Worm (Caenorhabditis elegans): ENCODE data around the gene K02E11.4.
A peak's percentile ranks its signal among the peaks of the same experiment; 100 is the strongest.

The K02E11.4 gene

DNA sequence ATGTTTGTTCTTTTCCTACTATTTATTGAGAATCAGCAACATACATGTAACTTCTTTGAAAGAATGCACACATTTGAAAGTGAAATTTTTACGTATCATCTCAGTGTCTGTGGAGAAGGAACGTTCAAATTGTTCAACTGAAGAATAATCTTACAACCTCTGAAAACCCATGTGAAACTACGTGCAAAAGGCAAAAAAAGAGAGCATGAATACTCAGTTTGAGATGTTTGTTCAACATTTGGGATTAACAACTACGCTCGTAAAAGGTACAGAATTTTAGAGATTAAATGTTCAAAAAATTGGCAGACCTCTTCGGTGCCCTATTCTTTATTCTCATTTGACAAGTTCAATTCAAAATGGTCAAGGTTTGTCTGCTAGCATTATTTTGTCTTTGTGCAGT lies 4.1 kb upstream of the K02E11.4 start, which contains the start of gene K02E11.5:
Gene K02E11.5 (plus strand): TSS at position 301 of the 400 bp plus-strand sequence.
- TF ChIP-seq lin-11 (tag; optimal IDR thresholded peaks at IDR 0.05): no peak
- no peak for TF ChIP-seq zag-1 (tag; optimal IDR thresholded peaks at IDR 0.05)
- no peak for TF ChIP-seq peb-1 (tag; optimal IDR thresholded peaks at IDR 0.05)
- TF ChIP-seq ztf-1 (GFP tag; conservative IDR thresholded peaks at IDR 0.05): no peak
- no peak for TF ChIP-seq dmd-4 (tag; optimal IDR thresholded peaks at IDR 0.05)
- no peak for TF ChIP-seq nhr-129 (tag; optimal IDR thresholded peaks at IDR 0.05)
- no peak for TF ChIP-seq nhr-237 (tag; optimal IDR thresholded peaks at IDR 0.05)
- TF ChIP-seq lsy-2 (tag; optimal IDR thresholded peaks at IDR 0.05): no peak
- TF ChIP-seq mab-5 (tag; optimal IDR thresholded peaks at IDR 0.05): no peak
- TF ChIP-seq nhr-10 (tag; optimal IDR thresholded peaks at IDR 0.05): no peak
- no peak for TF ChIP-seq Y55F3AM.14 (GFP tag; optimal IDR thresholded peaks at IDR 0.05)

DNA sequence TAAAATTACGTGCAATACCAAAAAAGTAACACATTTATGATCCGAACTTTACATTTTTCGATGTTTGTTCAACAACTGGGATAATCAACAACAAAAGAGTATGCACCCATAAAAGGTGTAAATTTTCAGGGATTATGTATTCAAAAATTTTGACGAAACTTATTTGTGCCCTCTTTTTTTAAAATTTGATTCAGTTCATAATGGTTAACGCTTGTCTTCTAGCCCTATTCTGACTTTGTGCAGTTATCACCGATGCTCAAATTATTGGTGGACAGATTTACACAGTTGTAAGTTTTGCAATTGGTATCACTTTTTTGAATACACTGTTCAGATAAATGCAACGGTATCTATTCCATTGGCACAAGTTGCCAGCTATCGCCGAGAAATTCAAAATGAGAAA lies 729 bp upstream of the K02E11.4 start, which contains the start of gene K02E11.6:
Gene K02E11.6 (plus strand): TSS at position 149 of the 400 bp plus-strand sequence.
- TF ChIP-seq nhr-77 (tag; optimal IDR thresholded peaks at IDR 0.05) (no peak), crh-2 (tag; optimal IDR thresholded peaks at IDR 0.05) (no peak), mdl-1 (tag; optimal IDR thresholded peaks at IDR 0.05) (no peak), lin-11 (tag; optimal IDR thresholded peaks at IDR 0.05) (no peak), lsy-2 (tag; optimal IDR thresholded peaks at IDR 0.05) (no peak), snpc-4 (tag; optimal IDR thresholded peaks at IDR 0.05) (no peak), aly-2 (tag; optimal IDR thresholded peaks at IDR 0.05) (no peak)

DNA sequence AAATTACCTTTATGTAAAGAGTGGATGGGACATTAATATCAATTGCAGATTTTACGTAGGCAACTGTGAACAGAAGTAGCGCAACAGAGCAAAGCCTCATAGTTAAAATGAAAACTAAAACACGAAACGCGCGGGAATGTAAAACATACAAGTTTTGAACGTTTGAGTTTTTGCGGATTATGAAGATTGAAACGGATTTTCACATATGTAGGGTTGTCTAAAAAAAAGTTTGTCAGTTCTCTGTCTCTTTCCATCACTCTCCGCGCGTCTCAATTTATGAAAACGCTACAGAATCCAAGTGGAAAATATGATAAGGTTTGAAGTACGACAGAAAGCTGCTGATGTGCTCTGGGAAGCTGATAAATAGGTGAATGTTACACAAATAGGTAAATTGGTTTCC lies 1.2 kb downstream of the K02E11.4 start, which contains the start of gene K02E11.3:
Gene K02E11.3 (minus strand): TSS at position 101 of the 400 bp plus-strand sequence.
- TF ChIP-seq nhr-12 (tag; optimal IDR thresholded peaks at IDR 0.05) (no peak), unc-39 (tag; optimal IDR thresholded peaks at IDR 0.05) (no peak)

DNA sequence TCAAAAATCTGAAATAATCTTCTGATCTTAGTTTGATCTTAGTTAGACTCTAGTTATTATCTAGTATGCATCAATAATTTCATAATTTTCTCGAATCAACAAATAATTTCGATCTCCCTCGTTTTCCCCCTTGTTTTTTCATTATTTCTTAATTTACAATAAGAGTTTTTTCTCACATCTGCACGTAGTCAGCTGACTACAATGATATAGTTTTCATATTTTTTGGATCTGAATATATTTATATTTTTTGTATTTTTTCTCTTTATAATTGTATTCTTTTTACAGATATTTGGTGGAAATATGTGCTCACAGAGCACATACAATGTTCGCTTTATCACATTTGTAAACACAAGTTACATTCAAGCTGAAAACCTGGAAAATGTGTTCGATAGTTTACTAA lies 4.0 kb downstream of the K02E11.4 start, which contains the start of gene sre-7:
Gene sre-7 (plus strand): TSS at position 301 of the 400 bp plus-strand sequence.
- TF ChIP-seq mbf-1 (tag; optimal IDR thresholded peaks at IDR 0.05) (no peak), nhr-12 (tag; optimal IDR thresholded peaks at IDR 0.05) (no peak), nhr-10 (tag; optimal IDR thresholded peaks at IDR 0.05) (no peak), ceh-16 (tag; optimal IDR thresholded peaks at IDR 0.05) (no peak), lin-13 (GFP tag; optimal IDR thresholded peaks at IDR 0.05) (no peak), nhr-11 (tag; optimal IDR thresholded peaks at IDR 0.05) (no peak), blmp-1 (tag; optimal IDR thresholded peaks at IDR 0.05; ENCODE audit: insufficient read depth) (no peak), lin-39 (tag; optimal IDR thresholded peaks at IDR 0.05) (no peak), nhr-77 (tag; optimal IDR thresholded peaks at IDR 0.05) (no peak), nhr-237 (tag; optimal IDR thresholded peaks at IDR 0.05) (no peak), nhr-129 (tag; optimal IDR thresholded peaks at IDR 0.05) (no peak), zag-1 (tag; optimal IDR thresholded peaks at IDR 0.05) (no peak), lsy-2 (tag; optimal IDR thresholded peaks at IDR 0.05) (no peak), ZK546.5 (tag; optimal IDR thresholded peaks at IDR 0.05) (no peak), unc-39 (tag; optimal IDR thresholded peaks at IDR 0.05) (no peak), ztf-11 (tag; optimal IDR thresholded peaks at IDR 0.05) (no peak), peb-1 (tag; optimal IDR thresholded peaks at IDR 0.05) (no peak), fos-1 (tag; optimal IDR thresholded peaks at IDR 0.05) (no peak), unc-55 (GFP tag; optimal IDR thresholded peaks at IDR 0.05) (no peak)

DNA sequence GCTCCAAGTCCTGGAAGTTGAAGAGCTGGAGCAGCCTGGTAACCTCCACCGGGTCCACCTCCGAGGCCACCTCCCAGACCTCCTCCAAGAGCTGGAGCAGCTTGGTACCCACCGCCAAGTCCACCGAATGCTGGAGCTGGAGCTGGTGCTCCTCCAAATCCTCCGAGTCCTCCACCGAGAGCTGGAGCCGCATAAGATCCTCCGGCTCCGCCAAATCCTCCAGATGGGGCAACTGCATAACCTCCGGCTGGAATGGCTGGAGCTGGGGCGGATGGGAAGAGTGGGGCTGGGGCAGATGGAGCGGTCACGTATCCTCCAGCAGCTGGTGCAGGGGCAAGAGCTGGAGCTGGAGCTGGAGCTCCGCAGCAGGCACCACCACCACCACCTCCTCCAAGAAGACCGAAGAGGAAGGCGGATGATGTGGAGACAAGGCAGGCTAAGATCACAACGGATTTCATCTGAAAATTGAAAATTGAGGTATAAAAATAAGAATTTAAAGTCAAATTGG lies 7.2 kb downstream of the K02E11.4 start, which contains the start of gene K02E11.10:
Gene K02E11.10 (minus strand): TSS at position 458 of the 508 bp plus-strand sequence.
- TF ChIP-seq Y55F3AM.14 (GFP tag; optimal IDR thresholded peaks at IDR 0.05): peak; percentile 2
- no peak for TF ChIP-seq ztf-1 (GFP tag; conservative IDR thresholded peaks at IDR 0.05)

DNA sequence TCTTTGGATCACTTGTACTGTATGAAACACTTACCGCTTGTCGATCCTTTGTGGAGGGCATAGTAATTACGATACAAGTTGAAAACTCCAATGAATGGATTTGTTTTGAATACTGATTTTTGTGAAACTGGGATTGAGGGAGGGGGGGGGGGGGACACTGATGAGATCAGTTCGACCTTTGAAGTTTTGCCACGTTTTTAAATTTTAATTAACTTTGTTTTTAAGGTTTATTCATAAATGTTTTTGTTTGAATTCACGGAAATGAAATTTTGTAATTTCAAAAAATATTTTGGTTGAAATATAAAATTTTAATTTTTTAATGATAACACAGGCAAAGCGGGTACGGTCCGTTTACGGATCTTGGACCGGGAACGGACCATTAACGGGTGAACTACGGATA lies 12.0 kb downstream of the K02E11.4 start, which contains the start of gene ent-3:
Gene ent-3 (minus strand): TSS at position 101 of the 400 bp plus-strand sequence.
- no peak for TF ChIP-seq blmp-1 (tag; optimal IDR thresholded peaks at IDR 0.05; ENCODE audit: insufficient read depth)
- no peak for TF ChIP-seq elt-1 (tag; optimal IDR thresholded peaks at IDR 0.05)
- no peak for TF ChIP-seq ceh-16 (tag; optimal IDR thresholded peaks at IDR 0.05)
- no peak for TF ChIP-seq ztf-1 (GFP tag; conservative IDR thresholded peaks at IDR 0.05)
- TF ChIP-seq mab-5 (tag; optimal IDR thresholded peaks at IDR 0.05): no peak
- no peak for TF ChIP-seq ama-1 (optimal IDR thresholded peaks at IDR 0.05)
